Worm (Caenorhabditis elegans) whole organism, dauer: ENCODE data around the gene C01G12.16.

ENCODE experiments used
- unc-62 ChIP-seq: sonication (generic microtip); optimal IDR thresholded peaks from 2 replicates; lab custom pipeline; 2017; ENCODE audit warnings: missing biosample characterization, missing genetic modification reagents, missing genetic modification characterization

C01G12.16 gene

DNA sequence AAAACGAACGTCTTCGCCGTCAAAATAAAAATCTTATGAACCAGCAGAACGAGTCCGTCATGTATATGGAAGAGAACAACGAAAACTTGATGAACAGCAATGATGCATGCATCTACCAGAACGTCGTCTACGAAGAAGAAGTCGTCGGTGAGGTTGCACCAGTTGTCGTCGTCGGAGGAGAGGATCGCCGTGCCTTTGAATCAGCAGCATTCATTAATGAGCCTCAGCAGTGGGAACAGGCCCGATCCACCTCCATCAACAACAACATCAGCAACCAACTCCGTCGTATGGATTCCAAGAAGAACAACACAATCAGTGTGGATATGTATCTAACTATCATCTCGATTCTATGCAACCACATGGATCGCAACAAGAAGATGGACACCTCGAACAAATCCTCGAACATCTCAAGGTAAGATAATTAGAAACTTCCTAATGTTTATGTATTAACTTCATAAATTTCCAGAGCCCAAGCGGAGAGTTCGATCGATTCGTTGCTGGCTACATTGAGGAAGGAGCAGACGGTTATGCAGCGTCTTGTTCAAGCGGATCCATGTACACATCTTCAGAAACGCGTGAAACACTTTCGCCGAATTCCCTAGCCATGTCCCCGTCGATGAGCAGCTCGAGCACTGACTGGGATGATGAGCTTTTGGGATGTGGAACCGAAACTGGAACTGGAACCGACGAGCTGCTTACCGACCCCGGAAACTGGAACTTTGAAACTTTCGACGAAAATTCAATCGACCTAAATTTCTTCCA is 33.5 kb downstream of the C01G12.16 start:
- TF ChIP-seq unc-62 (GFP tag; lab: Kevin White, UChicago): no peak

ce11 chrIII:4195306-4196008 is 34.4 kb downstream of the C01G12.16 start:
- TF ChIP-seq unc-62 (GFP tag; lab: Kevin White, UChicago): no peak

DNA sequence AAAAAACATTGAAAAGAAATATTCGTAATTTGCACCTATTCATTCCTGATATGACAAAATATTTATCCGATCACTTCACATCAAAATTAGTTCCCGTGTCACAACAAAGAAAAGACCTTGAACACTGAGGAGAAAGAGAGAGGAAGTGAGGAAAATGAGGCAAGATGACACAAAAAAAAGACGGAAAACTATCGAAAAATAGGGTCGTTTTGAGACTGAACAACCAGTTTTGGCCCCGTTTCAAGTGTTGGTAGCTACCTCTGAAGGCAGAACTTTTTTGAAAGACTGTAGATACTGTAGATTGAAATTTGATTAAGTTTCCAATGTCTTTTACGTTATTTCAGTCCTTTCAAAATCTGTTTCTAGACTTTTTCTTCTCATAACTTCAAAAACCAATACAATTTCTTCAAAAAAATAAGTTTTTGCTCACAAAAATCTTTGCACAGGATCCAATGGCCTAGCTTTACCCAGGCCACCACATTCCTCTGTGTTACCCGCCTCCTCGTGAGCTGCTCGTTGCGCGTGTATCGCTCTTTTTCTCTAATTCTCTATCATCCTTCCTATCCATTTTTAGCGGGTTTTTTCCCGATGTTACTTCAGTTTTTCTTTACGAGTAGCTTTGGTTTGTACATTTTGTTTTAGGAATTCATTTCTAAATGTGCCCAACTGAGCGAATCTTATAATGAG is 35.4 kb downstream of the C01G12.16 start:
- no peak for TF ChIP-seq unc-62 (GFP tag; lab: Kevin White, UChicago)

ce11 chrIII:4196988-4197384 is 35.9 kb downstream of the C01G12.16 start, which contains the start of gene asd-1:
Gene asd-1 (plus strand): TSS chrIII:4197285.
- TF ChIP-seq unc-62 (GFP tag; lab: Kevin White, UChicago): no peak

ce11 chrIII:4204072-4204471 is 43.0 kb downstream of the C01G12.16 start, which contains the start of the genes pelo-1 and R74.7:
Gene pelo-1 (minus strand): TSS chrIII:4204222.
Gene R74.7 (plus strand): TSS chrIII:4204429.
- no peak for TF ChIP-seq unc-62 (GFP tag; lab: Kevin White, UChicago)

ce11 chrIII:4204964-4205363 is 43.9 kb downstream of the C01G12.16 start:
- no peak for TF ChIP-seq unc-62 (GFP tag; lab: Kevin White, UChicago)

ce11 chrIII:4205751-4206327 is 44.8 kb downstream of the C01G12.16 start, which contains the start of gene R74.8:
Gene R74.8 (plus strand): TSS chrIII:4206277.
- no peak for TF ChIP-seq unc-62 (GFP tag; lab: Kevin White, UChicago)

DNA sequence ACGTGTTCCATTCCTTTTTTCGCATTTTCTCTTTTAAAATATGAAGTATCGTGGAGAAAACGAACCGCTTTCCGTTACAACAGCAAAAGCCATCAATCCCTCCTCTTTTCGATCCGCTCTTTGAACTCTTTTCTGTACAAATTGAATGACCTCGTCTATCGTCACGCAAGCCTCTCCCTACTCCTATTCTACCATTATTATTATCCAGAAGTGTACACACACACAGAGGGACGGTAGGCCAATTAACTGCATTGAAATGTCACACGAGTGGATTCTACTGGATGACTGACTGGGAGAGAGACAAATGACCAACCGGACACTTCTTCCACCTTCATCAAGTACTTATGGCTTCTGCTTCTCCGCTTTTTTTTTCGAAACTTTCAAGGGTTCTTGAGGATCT is 47.2 kb downstream of the C01G12.16 start:
- TF ChIP-seq unc-62 (GFP tag; lab: Kevin White, UChicago): no peak

ce11 chrIII:4209188-4209587 is 48.2 kb downstream of the C01G12.16 start, which contains the start of gene phlp-2:
Gene phlp-2 (plus strand): TSS chrIII:4209488.
- no peak for TF ChIP-seq unc-62 (GFP tag; lab: Kevin White, UChicago)

ce11 chrIII:4210661-4211060 is 49.6 kb downstream of the C01G12.16 start:
- no peak for TF ChIP-seq unc-62 (GFP tag; lab: Kevin White, UChicago)
